Worm (Caenorhabditis elegans) whole organism, L4 larva: ENCODE results near the gene C01B9.4.

ENCODE experiments used
- D1046.2 ChIP-seq: fragments of 200-800 bp; sonication (Bioruptor generic); IDR thresholded peaks from 2 replicates; pipeline ENCODE4 v1.3.6; 2022; ENCODE audit warnings: missing genetic modification characterization, missing compliant biosample characterization
- F10B5.3 ChIP-seq: sonication (generic microtip); optimal IDR thresholded peaks from 2 replicates; lab custom pipeline; 2016; ENCODE audit warnings: mild to moderate bottlenecking, missing genetic modification characterization, missing compliant biosample characterization
- F26F4.8 ChIP-seq: fragments of 200-800 bp; sonication (Bioruptor generic); conservative IDR thresholded peaks from 2 replicates; pipeline ENCODE4 v1.3.6; 2022; ENCODE audit warnings: missing genetic modification characterization, missing compliant biosample characterization
- F37D6.2 ChIP-seq: sonication (generic microtip); optimal IDR thresholded peaks from 2 replicates; lab custom pipeline; 2016; ENCODE audit warnings: mild to moderate bottlenecking, missing genetic modification characterization, missing compliant biosample characterization
- R02D3.7 ChIP-seq: fragments of 150-350 bp; sonication (generic microtip); optimal IDR thresholded peaks from 3 replicates; lab custom pipeline; 2014; ENCODE audit warnings: missing biosample characterization, missing genetic modification characterization
- Y5F2A.4 ChIP-seq: fragments of 200-800 bp; sonication (Bioruptor generic); optimal IDR thresholded peaks from 2 replicates; lab custom pipeline; 2018; ENCODE audit warnings: mild to moderate bottlenecking, missing genetic modification characterization, missing compliant biosample characterization
- Y75B8A.6 ChIP-seq: fragments of 200-800 bp; sonication (Bioruptor generic); IDR thresholded peaks from 2 replicates; pipeline ENCODE4 v1.3.6; 2022; ENCODE audit warnings: missing genetic modification reagents, missing genetic modification characterization, missing compliant biosample characterization
- ZK546.5 ChIP-seq, 2 experiments: sonication (generic microtip); optimal IDR thresholded peaks; 2 replicates each; lab custom pipeline; 2017; ENCODE audit warnings: missing biosample characterization in 2 of 2, missing genetic modification characterization in 2 of 2
- aha-1 ChIP-seq: fragments of 150-350 bp; peaks from one replicate; lab custom pipeline; 2014; ENCODE audit warnings: missing biosample characterization, missing genetic modification characterization
- aly-2 ChIP-seq: sonication (generic microtip); optimal IDR thresholded peaks from 2 replicates; lab custom pipeline; 2018; ENCODE audit warnings: missing biosample characterization, missing genetic modification characterization
- arid-1 ChIP-seq: fragments of 200-800 bp; sonication (Bioruptor generic); conservative IDR thresholded peaks from 2 replicates; pipeline ENCODE4 v1.3.6; 2022; ENCODE audit warnings: missing genetic modification reagents, missing genetic modification characterization, missing compliant biosample characterization
- ceh-28 ChIP-seq: fragments of 150-350 bp; optimal IDR thresholded peaks from 2 replicates; lab custom pipeline; 2014; ENCODE audit warnings: missing biosample characterization, missing genetic modification reagents, missing genetic modification characterization
- ctbp-1 ChIP-seq: fragments of 200-800 bp; sonication (Bioruptor generic); IDR thresholded peaks from 2 replicates; pipeline ENCODE4 v1.3.6; 2022; ENCODE audit warnings: missing genetic modification reagents, missing genetic modification characterization, missing compliant biosample characterization
- daf-16 ChIP-seq, 3 experiments: sonication (generic microtip); optimal IDR thresholded peaks; 2 replicates each; lab custom pipeline; 2016 to 2017; ENCODE audit warnings: missing genetic modification characterization in 3 of 3, missing genetic modification reagents in 3 of 3, mild to moderate bottlenecking in 2 of 3, missing compliant biosample characterization in 2 of 3, missing biosample characterization in 1 of 3, moderate library complexity in 1 of 3
- dmd-6 ChIP-seq: fragments of 200-800 bp; sonication (Bioruptor generic); IDR thresholded peaks from 2 replicates; pipeline ENCODE4 v1.3.6; 2022; ENCODE audit warnings: missing genetic modification reagents, missing genetic modification characterization, missing compliant biosample characterization
- dmd-9 ChIP-seq: fragments of 200-800 bp; sonication (Bioruptor generic); IDR thresholded peaks from 2 replicates; pipeline ENCODE4 v1.3.6; 2022; ENCODE audit warnings: missing genetic modification reagents, missing genetic modification characterization, missing compliant biosample characterization
- dpl-1 ChIP-seq: fragments of 150-350 bp; optimal IDR thresholded peaks from 2 replicates; lab custom pipeline; 2014; ENCODE audit warnings: missing biosample characterization, missing genetic modification reagents, missing genetic modification characterization
- dve-1 ChIP-seq: sonication (generic microtip); optimal IDR thresholded peaks from 2 replicates; lab custom pipeline; 2017; ENCODE audit warnings: antibody characterized with exemption, mild to moderate bottlenecking, missing genetic modification characterization, missing compliant biosample characterization; ENCODE audit not compliant: insufficient read depth
- egl-43 ChIP-seq: fragments of 200-800 bp; sonication (Bioruptor generic); IDR thresholded peaks from 2 replicates; pipeline ENCODE4 v1.3.6; 2022; ENCODE audit warnings: missing genetic modification reagents, missing genetic modification characterization, missing compliant biosample characterization
- fos-1 ChIP-seq: fragments of 150-350 bp; optimal IDR thresholded peaks from 2 replicates; lab custom pipeline; 2014; ENCODE audit warnings: missing biosample characterization, missing genetic modification characterization
- gei-8 ChIP-seq: fragments of 200-800 bp; sonication (Bioruptor generic); optimal IDR thresholded peaks from 2 replicates; lab custom pipeline; 2018; ENCODE audit warnings: mild to moderate bottlenecking, missing genetic modification characterization, missing compliant biosample characterization
- lin-1 ChIP-seq: fragments of 200-800 bp; sonication (Bioruptor generic); IDR thresholded peaks from 2 replicates; pipeline ENCODE4 v1.3.6; 2022; ENCODE audit warnings: missing genetic modification reagents, missing genetic modification characterization, missing compliant biosample characterization
- lin-13 ChIP-seq: fragments of 150-350 bp; optimal IDR thresholded peaks from 2 replicates; lab custom pipeline; 2014; ENCODE audit warnings: missing biosample characterization, missing genetic modification reagents, missing genetic modification characterization
- lin-15B ChIP-seq: fragments of 150-350 bp; sonication (generic microtip); optimal IDR thresholded peaks from 3 replicates; lab custom pipeline; 2014; ENCODE audit warnings: missing biosample characterization, missing genetic modification characterization
- madf-5 ChIP-seq, 2 experiments: fragments of 200-800 bp; sonication (Bioruptor generic); IDR thresholded peaks; 2 replicates each; pipeline ENCODE4 v1.3.6; 2022; ENCODE audit warnings: missing compliant biosample characterization in 2 of 2, missing genetic modification characterization in 2 of 2
- mdt-29 ChIP-seq: fragments of 200-800 bp; sonication (Bioruptor generic); IDR thresholded peaks from 2 replicates; pipeline ENCODE4 v1.3.6; 2022; ENCODE audit warnings: missing genetic modification reagents, missing genetic modification characterization, missing compliant biosample characterization
- mep-1 ChIP-seq: fragments of 150-350 bp; sonication (generic microtip); optimal IDR thresholded peaks from 3 replicates; lab custom pipeline; 2014; ENCODE audit warnings: missing biosample characterization, missing genetic modification characterization
- mxl-2 ChIP-seq: fragments of 200-800 bp; sonication (Bioruptor generic); conservative IDR thresholded peaks from 2 replicates; pipeline ENCODE4 v1.3.6; 2022; ENCODE audit warnings: missing genetic modification reagents, missing genetic modification characterization, missing compliant biosample characterization
- mxl-3 ChIP-seq: fragments of 200-800 bp; sonication (Bioruptor generic); optimal IDR thresholded peaks from 2 replicates; lab custom pipeline; 2018; ENCODE audit warnings: mild to moderate bottlenecking, missing genetic modification characterization, missing compliant biosample characterization
- nhr-102 ChIP-seq: sonication (generic microtip); optimal IDR thresholded peaks from 2 replicates; lab custom pipeline; 2016; ENCODE audit warnings: mild to moderate bottlenecking, missing genetic modification characterization, moderate library complexity, missing compliant biosample characterization
- nhr-11 ChIP-seq: fragments of 150-350 bp; optimal IDR thresholded peaks from 2 replicates; lab custom pipeline; 2014; ENCODE audit warnings: missing biosample characterization, missing genetic modification characterization
- nhr-28 ChIP-seq: fragments of 150-350 bp; optimal IDR thresholded peaks from 2 replicates; lab custom pipeline; 2014; ENCODE audit warnings: missing biosample characterization, missing genetic modification characterization
- nhr-42 ChIP-seq: fragments of 200-800 bp; sonication (Bioruptor generic); IDR thresholded peaks from 2 replicates; pipeline ENCODE4 v1.3.6; 2022; ENCODE audit warnings: missing genetic modification characterization, missing compliant biosample characterization
- nhr-6 ChIP-seq: fragments of 150-350 bp; optimal IDR thresholded peaks from 2 replicates; lab custom pipeline; 2014; ENCODE audit warnings: missing biosample characterization, missing genetic modification characterization
- nhr-77 ChIP-seq: fragments of 150-350 bp; optimal IDR thresholded peaks from 2 replicates; lab custom pipeline; 2014; ENCODE audit warnings: missing biosample characterization, missing genetic modification characterization
- pqm-1 ChIP-seq: sonication (generic microtip); optimal IDR thresholded peaks from 2 replicates; lab custom pipeline; 2017; ENCODE audit warnings: missing biosample characterization, missing genetic modification characterization
- snpc-1.2 ChIP-seq: fragments of 200-800 bp; sonication (Bioruptor generic); IDR thresholded peaks from 2 replicates; pipeline ENCODE4 v1.3.6; 2022; ENCODE audit warnings: missing genetic modification reagents, missing genetic modification characterization, missing compliant biosample characterization
- spr-1 ChIP-seq: sonication (generic microtip); optimal IDR thresholded peaks from 2 replicates; lab custom pipeline; 2016; ENCODE audit warnings: mild to moderate bottlenecking, missing genetic modification characterization, missing compliant biosample characterization
- tra-1 ChIP-seq: fragments of 200-800 bp; sonication (Bioruptor generic); IDR thresholded peaks from 2 replicates; pipeline ENCODE4 v1.3.6; 2022; ENCODE audit warnings: missing genetic modification reagents, missing genetic modification characterization, missing compliant biosample characterization
- vab-7 ChIP-seq: fragments of 200-800 bp; sonication (Bioruptor generic); IDR thresholded peaks from 2 replicates; pipeline ENCODE4 v1.3.6; 2022; ENCODE audit warnings: missing genetic modification reagents, missing genetic modification characterization, missing compliant biosample characterization
- zag-1 ChIP-seq: fragments of 150-350 bp; optimal IDR thresholded peaks from 2 replicates; lab custom pipeline; 2014; ENCODE audit warnings: missing biosample characterization, missing genetic modification characterization
- zfp-3 ChIP-seq: fragments of 200-800 bp; sonication (Bioruptor generic); conservative IDR thresholded peaks from 2 replicates; pipeline ENCODE4 v1.3.6; 2022; ENCODE audit warnings: missing genetic modification reagents, missing genetic modification characterization, missing compliant biosample characterization
- zip-11 ChIP-seq: fragments of 200-800 bp; sonication (Bioruptor generic); IDR thresholded peaks from 2 replicates; pipeline ENCODE4 v1.3.6; 2022; ENCODE audit warnings: missing genetic modification characterization, missing compliant biosample characterization
- zip-2 ChIP-seq: fragments of 150-350 bp; optimal IDR thresholded peaks from 2 replicates; lab custom pipeline; 2014; ENCODE audit warnings: missing biosample characterization, missing genetic modification characterization
- ztf-11 ChIP-seq: fragments of 150-350 bp; optimal IDR thresholded peaks from 2 replicates; lab custom pipeline; 2014; ENCODE audit warnings: missing biosample characterization, missing genetic modification characterization

The C01B9.4 gene

DNA sequence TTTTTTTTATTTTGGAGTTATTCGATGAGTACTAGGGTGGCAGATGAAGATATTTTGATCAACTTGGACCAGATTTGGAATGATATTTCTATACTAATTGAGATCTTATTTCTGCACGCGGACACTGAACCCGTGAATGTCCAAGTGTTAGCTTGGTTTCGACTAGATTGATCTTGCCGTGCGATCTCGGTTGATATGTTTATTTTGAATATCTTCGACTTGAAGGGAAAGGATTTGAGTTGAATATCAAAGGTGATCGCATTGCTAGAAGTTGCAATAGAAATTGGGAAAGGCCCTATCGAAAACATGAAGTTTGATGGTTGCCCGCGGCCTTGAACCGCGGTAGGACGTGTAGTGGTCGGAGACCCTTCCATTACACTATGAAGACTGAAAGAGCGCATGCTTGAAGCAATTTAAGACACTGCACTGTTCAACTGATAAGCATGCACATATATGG is 3.0 kb downstream of the C01B9.4 start (continued):
- TF ChIP-seq aha-1 (tag; lab: Kevin White, UChicago) (peak; percentile 98), vab-7 (no peak), Y5F2A.4 (no peak), zag-1 (tag; lab: Kevin White, UChicago) (no peak), spr-1 (tag; lab: Kevin White, UChicago) (no peak), aly-2 (tag; lab: Kevin White, UChicago) (no peak), zfp-3 (GFP tag; lab: Robert Waterston, UW) (no peak), nhr-11 (tag; lab: Kevin White, UChicago) (no peak), dmd-9 (GFP tag; lab: Robert Waterston, UW) (no peak), F26F4.8 (no peak), F37D6.2 (tag; lab: Kevin White, UChicago) (no peak), lin-13 (GFP tag; lab: Kevin White, UChicago) (no peak), mdt-29 (GFP tag; lab: Robert Waterston, UW) (no peak), ceh-28 (tag; lab: Kevin White, UChicago) (no peak), ZK546.5 (tag; optimal IDR thresholded peaks at IDR 0.05; lab: Kevin White, UChicago) (no peak), ztf-11 (no peak), zip-11 (GFP tag; lab: Robert Waterston, UW) (no peak), pqm-1 (peak; percentile 91), ctbp-1 (GFP tag; lab: Robert Waterston, UW) (no peak)
- TF ChIP-seq, all 104 proteins: peak for 29

DNA sequence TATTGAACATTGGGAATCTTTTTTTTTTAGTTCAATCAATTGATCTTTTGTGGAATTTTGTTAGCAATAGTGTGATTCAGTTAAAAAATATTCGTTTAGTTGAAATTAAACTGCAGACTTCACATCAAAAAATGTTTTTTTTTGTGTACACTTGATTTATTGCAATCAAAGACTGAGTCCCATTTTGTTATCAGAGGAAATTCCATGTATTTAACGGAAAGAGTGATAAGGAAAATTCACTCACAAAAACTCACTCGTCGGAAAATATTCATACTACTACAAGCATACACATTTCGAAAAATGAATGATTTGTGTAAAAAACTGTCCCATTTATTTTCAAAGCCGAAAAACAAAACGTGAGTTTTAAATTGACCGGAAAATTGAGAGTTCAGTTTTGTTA is 12.4 kb downstream of the C01B9.4 start, which contains the start of gene C01B9.1:
Gene C01B9.1 (plus strand): TSS at position 241 of the 400 bp plus-strand sequence.
- peak; percentile 81 for TF ChIP-seq pqm-1
- peak; percentile 36 for TF ChIP-seq nhr-77
- TF ChIP-seq daf-16 (GFP tag; optimal IDR thresholded peaks at IDR 0.05; lab: Kevin White, UChicago), result no peak
- peak; percentile 49 for TF ChIP-seq daf-16 (tag; optimal IDR thresholded peaks at IDR 0.05; lab: Kevin White, UChicago)
- TF ChIP-seq ceh-28 (tag; lab: Kevin White, UChicago), result no peak
- TF ChIP-seq madf-5 (GFP tag; IDR thresholded peaks at IDR 0.05; lab: Robert Waterston, UW), result no peak
- no peak for TF ChIP-seq fos-1 (tag; lab: Kevin White, UChicago)
- peak; percentile 68 for TF ChIP-seq nhr-28 (tag; lab: Kevin White, UChicago)

DNA sequence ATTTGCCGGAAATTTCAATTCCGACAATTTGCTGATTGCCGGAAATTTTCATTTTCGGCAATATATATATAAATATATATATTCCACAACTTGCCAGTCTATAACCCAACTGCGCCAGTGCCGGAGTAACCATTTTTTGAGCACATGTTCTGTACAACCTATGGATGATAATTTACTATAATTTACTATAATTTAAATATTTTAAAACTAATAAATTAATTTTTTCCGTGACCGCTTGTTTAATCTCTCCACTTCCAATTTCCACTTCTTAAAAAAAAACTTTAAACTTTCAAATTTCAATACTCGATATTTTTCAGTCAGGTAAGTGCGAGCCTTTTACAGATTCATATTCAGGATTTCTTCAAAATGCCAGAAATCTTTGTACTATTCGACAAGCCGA is 17.8 kb downstream of the C01B9.4 start, which contains the start of gene arrd-12:
Gene arrd-12 (plus strand): TSS at position 301 of the 400 bp plus-strand sequence.
- no peak for TF ChIP-seq mxl-2 (GFP tag; lab: Robert Waterston, UW)
- no peak for TF ChIP-seq dpl-1
- no peak for TF ChIP-seq nhr-6
- no peak for TF ChIP-seq zip-2 (tag; lab: Kevin White, UChicago)
- no peak for TF ChIP-seq egl-43 (GFP tag; lab: Robert Waterston, UW)
- no peak for TF ChIP-seq Y5F2A.4
- TF ChIP-seq nhr-102 (tag; lab: Kevin White, UChicago), result no peak
- no peak for TF ChIP-seq R02D3.7 (tag; lab: Kevin White, UChicago)
- TF ChIP-seq mxl-3, result no peak
- TF ChIP-seq lin-15B (tag; lab: Kevin White, UChicago), result no peak
- TF ChIP-seq, all 104 proteins: peak for 0

DNA sequence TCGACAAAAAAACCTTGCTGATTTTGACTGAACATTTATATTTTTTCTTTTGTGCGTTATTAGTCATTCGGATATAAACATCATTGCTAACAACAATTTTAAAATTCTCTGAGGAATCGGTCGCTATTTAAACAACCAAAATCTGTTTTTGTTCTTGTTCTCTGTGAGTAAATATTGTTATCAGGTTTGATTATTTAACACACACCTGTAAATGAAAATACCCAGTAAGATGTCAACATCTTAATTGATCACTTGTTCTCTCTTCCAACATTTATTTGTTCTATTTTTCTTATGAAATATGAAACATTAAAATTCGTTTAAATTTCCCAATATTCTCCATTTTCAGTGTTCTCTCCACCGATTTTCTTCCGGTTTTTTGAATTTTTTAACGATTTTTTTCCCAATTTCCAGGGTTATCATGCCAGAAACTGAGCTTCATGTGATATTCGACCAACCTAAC is 20.7 kb downstream of the C01B9.4 start, which contains the start of gene arrd-11:
Gene arrd-11 (plus strand): TSS at position 410 of the 460 bp plus-strand sequence.
- TF ChIP-seq tra-1 (no peak), daf-16 (GFP tag; optimal IDR thresholded peaks at IDR 0.05; lab: Kevin White, UChicago) (no peak), daf-16 (tag; optimal IDR thresholded peaks at IDR 0.05; lab: Kevin White, UChicago) (peak; percentile 89)
- TF ChIP-seq, all 104 proteins: peak for 1

DNA sequence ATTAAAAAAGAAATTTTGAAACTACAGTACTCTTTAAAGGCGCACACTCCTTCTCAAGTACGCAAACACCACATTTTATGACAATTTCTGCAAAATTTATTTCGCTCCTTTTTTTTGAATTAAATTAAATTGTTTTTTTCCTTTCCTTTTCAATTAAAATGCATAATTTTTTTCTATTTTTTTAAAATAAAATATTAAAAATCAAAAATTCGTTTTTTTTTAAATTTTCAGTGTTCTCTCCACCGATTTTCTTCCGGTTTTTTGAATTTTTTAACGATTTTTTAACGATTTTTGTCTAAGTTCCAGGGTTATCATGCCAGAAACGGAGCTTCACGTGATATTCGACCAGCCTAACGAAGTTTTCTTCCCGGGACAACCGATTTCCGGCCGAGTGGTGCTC is 25.7 kb downstream of the C01B9.4 start, which contains the start of gene arrd-13:
Gene arrd-13 (plus strand): TSS at position 301 of the 400 bp plus-strand sequence.
- TF ChIP-seq ceh-28 (tag; lab: Kevin White, UChicago) (no peak), nhr-42 (GFP tag; lab: Robert Waterston, UW) (no peak), F10B5.3 (tag; lab: Kevin White, UChicago) (no peak), snpc-1.2 (GFP tag; lab: Robert Waterston, UW) (no peak), madf-5 (GFP tag; IDR thresholded peaks at IDR 0.05; lab: Robert Waterston, UW) (no peak), mdt-29 (GFP tag; lab: Robert Waterston, UW) (no peak), lin-1 (no peak), D1046.2 (no peak), mep-1 (tag; lab: Kevin White, UChicago) (no peak), gei-8 (GFP tag; lab: Kevin White, UChicago) (no peak), Y75B8A.6 (GFP tag; lab: Robert Waterston, UW) (no peak), arid-1 (no peak), dmd-6 (GFP tag; lab: Robert Waterston, UW) (no peak), spr-1 (tag; lab: Kevin White, UChicago) (no peak), dve-1 (no peak)
